Fruit fly (Drosophila melanogaster) whole organism, embryonic: ENCODE results near the gene CG2993.
A peak's percentile ranks its signal among the peaks of the same experiment; 100 is the strongest.

ENCODE experiments used
- Abd-B ChIP-seq: fragments of 200-800 bp; sonication (Bioruptor generic); optimal IDR thresholded peaks from 2 replicates; lab custom pipeline; 2018; ENCODE audit warnings: missing biosample characterization, mild to moderate bottlenecking, missing genetic modification characterization, moderate library complexity
- Asciz ChIP-seq: fragments of 200-800 bp; sonication (Bioruptor generic); optimal IDR thresholded peaks from 2 replicates; lab custom pipeline; 2017; ENCODE audit warnings: missing biosample characterization, mild to moderate bottlenecking, missing genetic modification characterization, missing genetic modification reagents
- Blimp-1 ChIP-seq: fragments of 200-800 bp; sonication (Bioruptor generic); optimal IDR thresholded peaks from 3 replicates; lab custom pipeline; 2018; ENCODE audit warnings: missing biosample characterization, missing genetic modification characterization, mild to moderate bottlenecking, moderate library complexity, missing genetic modification reagents
- CG10565 ChIP-seq: fragments of 200-800 bp; sonication (Bioruptor generic); optimal IDR thresholded peaks from 3 replicates; lab custom pipeline; 2016; ENCODE audit warnings: missing biosample characterization, mild to moderate bottlenecking, missing genetic modification characterization
- CG11695 ChIP-seq: fragments of 200-800 bp; sonication (Bioruptor generic); IDR thresholded peaks from 3 replicates; pipeline ENCODE4 v1.3.6; 2022; ENCODE audit warnings: missing biosample characterization, missing genetic modification characterization
- CG12155 ChIP-seq: fragments of 200-800 bp; sonication (Bioruptor generic); optimal IDR thresholded peaks from 3 replicates; lab custom pipeline; 2016; ENCODE audit warnings: missing biosample characterization, missing genetic modification characterization
- CG13123 ChIP-seq: fragments of 200-800 bp; sonication (Bioruptor generic); optimal IDR thresholded peaks from 2 replicates; lab custom pipeline; 2016; ENCODE audit warnings: missing biosample characterization, missing genetic modification characterization
- CG14710 ChIP-seq: fragments of 200-800 bp; sonication (Bioruptor generic); optimal IDR thresholded peaks from 3 replicates; lab custom pipeline; 2019; ENCODE audit warnings: missing biosample characterization, mild to moderate bottlenecking, missing genetic modification characterization, moderate library complexity
- CG18619 ChIP-seq: fragments of 200-800 bp; sonication (Bioruptor generic); optimal IDR thresholded peaks from 3 replicates; lab custom pipeline; 2017; ENCODE audit warnings: missing biosample characterization, mild to moderate bottlenecking, missing genetic modification characterization
- CG2678 ChIP-seq: fragments of 200-800 bp; sonication (Bioruptor generic); optimal IDR thresholded peaks from 3 replicates; lab custom pipeline; 2019; ENCODE audit warnings: missing biosample characterization, mild to moderate bottlenecking, missing genetic modification characterization, moderate library complexity
- CG30020 ChIP-seq: fragments of 200-800 bp; optimal IDR thresholded peaks from 2 replicates; lab custom pipeline; 2019; ENCODE audit warnings: missing biosample characterization, mild to moderate bottlenecking, missing genetic modification characterization, moderate library complexity
- CG3407 ChIP-seq: fragments of 200-800 bp; sonication (Bioruptor generic); optimal IDR thresholded peaks from 2 replicates; lab custom pipeline; 2018; ENCODE audit warnings: missing biosample characterization, mild to moderate bottlenecking, missing genetic modification characterization
- CG6254 ChIP-seq: fragments of 200-800 bp; sonication (Bioruptor generic); optimal IDR thresholded peaks from 3 replicates; lab custom pipeline; 2017; ENCODE audit warnings: mild to moderate bottlenecking, missing biosample characterization, missing genetic modification reagents, missing genetic modification characterization
- CG8290 ChIP-seq, 3 experiments: fragments of 200-800 bp; sonication (Bioruptor generic); optimal IDR thresholded peaks; 2 replicates each; lab custom pipeline; 2016 to 2019; ENCODE audit warnings: missing biosample characterization in 3 of 3, missing genetic modification characterization in 3 of 3, mild to moderate bottlenecking in 2 of 3, moderate library complexity in 1 of 3
- Dad ChIP-seq: fragments of 200-800 bp; sonication (Bioruptor generic); optimal IDR thresholded peaks from 3 replicates; lab custom pipeline; 2016; ENCODE audit warnings: missing biosample characterization, missing genetic modification characterization
- ERR ChIP-seq: fragments of 200-800 bp; sonication (Bioruptor generic); optimal IDR thresholded peaks from 2 replicates; lab custom pipeline; 2016; ENCODE audit warnings: missing biosample characterization, missing genetic modification characterization
- Eip74EF ChIP-seq, 2 experiments: fragments of 200-800 bp in 1 of 2; fragments of >200 bp in 1 of 2; sonication (Bioruptor generic) in 1 of 2; optimal IDR thresholded peaks; 2 replicates each; lab custom pipeline; 2017 to 2019; ENCODE audit warnings: missing biosample characterization in 2 of 2, missing genetic modification characterization in 2 of 2, mild to moderate bottlenecking in 1 of 2, moderate library complexity in 1 of 2
- Gsc ChIP-seq: fragments of 200-800 bp; sonication (Bioruptor generic); IDR thresholded peaks from 2 replicates; pipeline ENCODE4 v1.3.6; 2022; ENCODE audit warnings: missing biosample characterization, missing genetic modification characterization
- Gug ChIP-seq: fragments of 200-800 bp; sonication (Bioruptor generic); IDR thresholded peaks from 4 replicates; pipeline ENCODE4 v1.3.6; 2022; ENCODE audit warnings: missing biosample characterization, missing genetic modification characterization
- HmgZ ChIP-seq: fragments of 200-800 bp; sonication (Bioruptor generic); optimal IDR thresholded peaks from 2 replicates; lab custom pipeline; 2018; ENCODE audit warnings: missing biosample characterization, mild to moderate bottlenecking, missing genetic modification characterization
- Hmr ChIP-seq: fragments of 200-800 bp; sonication (Bioruptor generic); optimal IDR thresholded peaks from 3 replicates; lab custom pipeline; 2017; ENCODE audit warnings: mild to moderate bottlenecking, missing biosample characterization, missing genetic modification reagents, missing genetic modification characterization
- Lim3 ChIP-seq: fragments of 200-800 bp; sonication (Bioruptor generic); IDR thresholded peaks from 2 replicates; pipeline ENCODE4 v1.3.6; 2022; ENCODE audit warnings: missing biosample characterization, missing genetic modification characterization
- Mes4 ChIP-seq: fragments of 200-800 bp; sonication (Bioruptor generic); optimal IDR thresholded peaks from 2 replicates; lab custom pipeline; 2016; ENCODE audit warnings: missing biosample characterization, missing genetic modification characterization
- Mrtf ChIP-seq: fragments of 200-800 bp; sonication (Bioruptor generic); IDR thresholded peaks from 3 replicates; pipeline ENCODE4 v1.3.6; 2022; ENCODE audit warnings: missing biosample characterization, missing genetic modification characterization
- Myb ChIP-seq: fragments of 200-800 bp; sonication (Bioruptor generic); optimal IDR thresholded peaks from 2 replicates; lab custom pipeline; 2016; ENCODE audit warnings: missing biosample characterization, missing genetic modification characterization
- Sry-β ChIP-seq: fragments of 200-800 bp; sonication (Bioruptor generic); optimal IDR thresholded peaks from 2 replicates; lab custom pipeline; 2018; ENCODE audit warnings: missing biosample characterization, mild to moderate bottlenecking, missing genetic modification characterization, moderate library complexity
- Tbp ChIP-seq: fragments of >200 bp; optimal IDR thresholded peaks from 2 replicates; lab custom pipeline; 2018; ENCODE audit warnings: missing biosample characterization, missing genetic modification characterization
- Vsx1 ChIP-seq: fragments of 200-800 bp; sonication (Bioruptor generic); optimal IDR thresholded peaks from 2 replicates; lab custom pipeline; 2017; ENCODE audit warnings: missing biosample characterization, mild to moderate bottlenecking, missing genetic modification characterization, missing genetic modification reagents
- ap ChIP-seq: fragments of 200-800 bp; sonication (Bioruptor generic); IDR thresholded peaks from 2 replicates; pipeline ENCODE4 v1.3.6; 2022; ENCODE audit warnings: missing biosample characterization, missing genetic modification characterization
- bcd ChIP-seq: fragments of 200-800 bp; sonication (Bioruptor generic); optimal IDR thresholded peaks from 2 replicates; lab custom pipeline; 2017; ENCODE audit warnings: missing biosample characterization, mild to moderate bottlenecking, missing genetic modification characterization
- bigmax ChIP-seq: fragments of 200-800 bp; sonication (Bioruptor generic); optimal IDR thresholded peaks from 2 replicates; lab custom pipeline; 2018; ENCODE audit warnings: missing biosample characterization, mild to moderate bottlenecking, missing genetic modification characterization
- cato ChIP-seq: fragments of 200-800 bp; sonication (Bioruptor generic); optimal IDR thresholded peaks from 2 replicates; lab custom pipeline; 2016; ENCODE audit warnings: missing biosample characterization, missing genetic modification characterization, borderline replicate concordance
- chn ChIP-seq: fragments of 200-800 bp; sonication (Bioruptor generic); optimal IDR thresholded peaks from 2 replicates; lab custom pipeline; 2016; ENCODE audit warnings: missing biosample characterization, missing genetic modification characterization
- crp ChIP-seq, 2 experiments: fragments of 200-800 bp; sonication (Bioruptor generic); optimal IDR thresholded peaks; 2 replicates in 1 of 2; 3 replicates in 1 of 2; lab custom pipeline; 2017; ENCODE audit warnings: missing biosample characterization in 2 of 2, missing genetic modification characterization in 2 of 2, mild to moderate bottlenecking in 1 of 2, moderate library complexity in 1 of 2
- dan ChIP-seq: fragments of 200-800 bp; sonication (Bioruptor generic); IDR thresholded peaks from 2 replicates; pipeline ENCODE4 v1.3.6; 2022; ENCODE audit warnings: missing biosample characterization, missing genetic modification characterization
- fru ChIP-seq: fragments of >200 bp; optimal IDR thresholded peaks from 2 replicates; lab custom pipeline; 2017
- fu2 ChIP-seq: fragments of 200-800 bp; sonication (Bioruptor generic); optimal IDR thresholded peaks from 2 replicates; lab custom pipeline; 2016; ENCODE audit warnings: missing biosample characterization, missing genetic modification characterization
- grau ChIP-seq: fragments of 200-800 bp; optimal IDR thresholded peaks from 3 replicates; lab custom pipeline; 2019; ENCODE audit warnings: missing biosample characterization, mild to moderate bottlenecking, missing genetic modification characterization, moderate library complexity
- gsb ChIP-seq: fragments of 200-800 bp; sonication (Bioruptor generic); IDR thresholded peaks from 2 replicates; pipeline ENCODE4 v1.3.6; 2022; ENCODE audit warnings: missing biosample characterization, missing genetic modification characterization
- insv ChIP-seq, 2 experiments: fragments of 200-800 bp; sonication (Bioruptor generic); optimal IDR thresholded peaks; 3 replicates each; lab custom pipeline; 2016 to 2018; ENCODE audit warnings: missing biosample characterization in 2 of 2, missing genetic modification characterization in 2 of 2
- lmd ChIP-seq: fragments of 200-800 bp; sonication (Bioruptor generic); IDR thresholded peaks from 2 replicates; pipeline ENCODE4 v1.3.6; 2022; ENCODE audit warnings: missing biosample characterization, missing genetic modification characterization
- onecut ChIP-seq: fragments of 200-800 bp; sonication (Bioruptor generic); IDR thresholded peaks from 2 replicates; pipeline ENCODE4 v1.3.6; 2022; ENCODE audit warnings: missing biosample characterization, missing genetic modification characterization
- ro ChIP-seq: fragments of 200-800 bp; sonication (Bioruptor generic); IDR thresholded peaks from 2 replicates; pipeline ENCODE4 v1.3.6; 2022; ENCODE audit warnings: missing biosample characterization, missing genetic modification characterization
- salm ChIP-seq: fragments of 200-800 bp; sonication (Bioruptor generic); optimal IDR thresholded peaks from 2 replicates; lab custom pipeline; 2018; ENCODE audit warnings: missing biosample characterization, mild to moderate bottlenecking, missing genetic modification characterization
- sd ChIP-seq: fragments of 200-800 bp; sonication (Bioruptor generic); optimal IDR thresholded peaks from 3 replicates; lab custom pipeline; 2018; ENCODE audit warnings: missing biosample characterization, mild to moderate bottlenecking, missing genetic modification characterization, moderate library complexity
- seq ChIP-seq: fragments of 200-800 bp; sonication (Bioruptor generic); IDR thresholded peaks from 2 replicates; pipeline ENCODE4 v1.3.6; 2022; ENCODE audit warnings: missing biosample characterization, missing genetic modification characterization
- so ChIP-seq: fragments of 200-800 bp; sonication (Bioruptor generic); IDR thresholded peaks from 3 replicates; pipeline ENCODE4 v1.3.6; 2022; ENCODE audit warnings: missing biosample characterization, missing genetic modification characterization
- tin ChIP-seq: fragments of 200-800 bp; sonication (Bioruptor generic); optimal IDR thresholded peaks from 3 replicates; lab custom pipeline; 2016; ENCODE audit warnings: missing biosample characterization, missing genetic modification characterization
- trh ChIP-seq: fragments of 200-800 bp; sonication (Bioruptor generic); optimal IDR thresholded peaks from 2 replicates; lab custom pipeline; 2016; ENCODE audit warnings: missing biosample characterization, missing genetic modification characterization
- zf30C ChIP-seq: fragments of 200-800 bp; sonication (Bioruptor generic); optimal IDR thresholded peaks from 3 replicates; lab custom pipeline; 2018; ENCODE audit warnings: missing biosample characterization, mild to moderate bottlenecking, missing genetic modification characterization

CG2993 gene

DNA sequence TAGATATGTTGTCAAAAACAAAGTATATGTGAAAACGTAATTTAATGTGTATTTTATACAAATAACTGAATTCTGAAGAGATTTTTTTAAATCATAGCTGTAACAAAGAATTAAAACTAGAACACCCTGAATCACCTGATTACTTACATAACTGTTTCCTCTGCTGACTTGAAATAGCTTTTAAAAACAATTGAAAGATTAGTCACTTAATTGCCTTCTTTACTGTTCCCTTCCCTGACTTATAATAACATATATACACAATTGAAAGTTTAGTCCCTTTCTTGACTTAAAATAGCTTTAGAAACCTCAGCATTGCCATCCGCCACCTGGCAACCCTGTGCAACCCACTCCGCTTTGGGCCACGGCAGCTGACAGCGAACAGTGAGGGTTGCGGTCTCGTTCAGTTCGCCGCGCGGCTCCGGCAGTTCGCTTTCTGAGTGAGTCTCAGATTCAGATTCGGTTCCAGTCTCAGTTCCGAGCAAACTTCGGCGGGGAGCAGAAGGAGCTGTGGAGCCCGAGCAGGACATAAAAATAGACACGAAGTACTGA, 4.2 kb upstream of the CG2993 start, which contains the start of gene CG34384 (continued):
- TF ChIP-seq ro (GFP tag; lab: Robert Waterston, UW) (no peak), Dad (GFP tag; lab: Kevin White, UChicago) (no peak), ERR (GFP tag; lab: Kevin White, UChicago) (no peak), Myb (GFP tag; lab: Kevin White, UChicago) (peak; percentile 12), Vsx1 (GFP tag; lab: Kevin White, UChicago) (no peak), cato (no peak), trh (GFP tag; lab: Kevin White, UChicago) (no peak), zf30C (no peak), Mrtf (GFP tag; lab: Robert Waterston, UW) (no peak), Gsc (GFP tag; lab: Robert Waterston, UW) (no peak), seq (0 out of 2 replicates have a peak, but pooled peaks have one; percentile 30), so (GFP tag; lab: Robert Waterston, UW) (no peak), bcd (GFP tag; lab: Kevin White, UChicago) (peak; percentile 64), HmgZ (tag; lab: Kevin White, UChicago) (peak; percentile 12), chn (GFP tag; lab: Kevin White, UChicago) (no peak), CG11695 (GFP tag; lab: Robert Waterston, UW) (0 out of 3 replicates have a peak, but pooled peaks have one; percentile 38), Abd-B (GFP tag; lab: Kevin White, UChicago) (no peak), CG8290 (GFP tag; optimal IDR thresholded peaks at IDR 0.05; lab: Kevin White, UChicago) (no peak), CG8290 (tag; optimal IDR thresholded peaks at IDR 0.05; lab: Kevin White, UChicago) (peak in 1 of 2 experiments; percentile 38), gsb (GFP tag; lab: Robert Waterston, UW) (no peak), lmd (GFP tag; lab: Robert Waterston, UW) (peak; percentile 36; the same call in 1 of the 2 replicates), fu2 (peak; percentile 10), Eip74EF (GFP tag; optimal IDR thresholded peaks at IDR 0.05; lab: Kevin White, UChicago) (no peak), Gug (GFP tag; lab: Robert Waterston, UW) (peak; percentile 65; the same call in 2 of the 4 replicates), CG13123 (GFP tag; lab: Kevin White, UChicago) (no peak), crp (GFP tag; optimal IDR thresholded peaks at IDR 0.05; lab: Kevin White, UChicago) (peak in 1 of 2 experiments; percentile 18), grau (tag; lab: Kevin White, UChicago) (peak; percentile 60), CG2678 (tag; lab: Kevin White, UChicago) (peak; percentile 84), Sry-β (GFP tag; lab: Kevin White, UChicago) (no peak), onecut (peak; percentile 49; the same call in 1 of the 2 replicates), CG12155 (GFP tag; lab: Kevin White, UChicago) (peak; percentile 46), insv (GFP tag; optimal IDR thresholded peaks at IDR 0.05; lab: Kevin White, UChicago) (peak in 1 of 2 experiments; percentile 28), CG14710 (tag; lab: Kevin White, UChicago) (peak; percentile 72), Mes4 (GFP tag; lab: Kevin White, UChicago) (no peak), CG30020 (peak; percentile 20), bigmax (GFP tag; lab: Kevin White, UChicago) (no peak), CG10565 (GFP tag; lab: Kevin White, UChicago) (no peak), tin (GFP tag; lab: Kevin White, UChicago) (peak; percentile 67), CG3407 (GFP tag; lab: Kevin White, UChicago) (no peak), Blimp-1 (peak; percentile 43), salm (no peak), CG6254 (GFP tag; lab: Kevin White, UChicago) (peak; percentile 28), Tbp (no peak), Lim3 (GFP tag; lab: Robert Waterston, UW) (no peak), dan (GFP tag; lab: Robert Waterston, UW) (no peak), Hmr (GFP tag; lab: Kevin White, UChicago) (peak; percentile 76), ap (no peak), fru (no peak), CG18619 (peak; percentile 70), sd (tag; lab: Kevin White, UChicago) (no peak), Asciz (GFP tag; lab: Kevin White, UChicago) (no peak)
